Worm (Caenorhabditis elegans) whole organism, late embryonic: ENCODE data around the gene metl-5.

Source experiments
- K02D7.2 ChIP-seq: sonication (generic microtip); optimal IDR thresholded peaks from 2 replicates; lab custom pipeline; 2017; ENCODE audit warnings: mild to moderate bottlenecking, missing genetic modification characterization, missing compliant biosample characterization
- ceh-14 ChIP-seq: sonication (generic microtip); optimal IDR thresholded peaks from 2 replicates; lab custom pipeline; 2016; ENCODE audit warnings: missing genotype, missing genetic modification characterization, missing compliant biosample characterization
- ceh-19 ChIP-seq: fragments of 200-800 bp; sonication (Bioruptor generic); optimal IDR thresholded peaks from 2 replicates; lab custom pipeline; 2018; ENCODE audit warnings: mild to moderate bottlenecking, missing genetic modification characterization, missing compliant biosample characterization
- ceh-9 ChIP-seq: sonication (generic microtip); optimal IDR thresholded peaks from 2 replicates; lab custom pipeline; 2016; ENCODE audit warnings: mild to moderate bottlenecking, missing genetic modification characterization, inconsistent platforms, missing compliant biosample characterization
- dmd-4 ChIP-seq: sonication (generic microtip); optimal IDR thresholded peaks from 2 replicates; lab custom pipeline; 2016; ENCODE audit warnings: borderline replicate concordance, missing genetic modification characterization, missing compliant biosample characterization
- elt-2 ChIP-seq: sonication (generic microtip); optimal IDR thresholded peaks from 2 replicates; lab custom pipeline; 2016; ENCODE audit warnings: missing genetic modification reagents, missing genetic modification characterization, missing compliant biosample characterization
- fkh-6 ChIP-seq: sonication (generic microtip); optimal IDR thresholded peaks from 2 replicates; lab custom pipeline; 2016; ENCODE audit warnings: missing genetic modification characterization, missing compliant biosample characterization
- nfya-1 ChIP-seq: sonication (generic microtip); optimal IDR thresholded peaks from 2 replicates; lab custom pipeline; 2017; ENCODE audit warnings: missing genetic modification characterization, mild to moderate bottlenecking, missing compliant biosample characterization, antibody characterized with exemption, moderate library complexity
- nhr-11 ChIP-seq: fragments of 150-350 bp; optimal IDR thresholded peaks from 2 replicates; lab custom pipeline; 2014; ENCODE audit warnings: missing biosample characterization, missing genetic modification characterization
- odd-2 ChIP-seq: sonication (generic microtip); optimal IDR thresholded peaks from 2 replicates; lab custom pipeline; 2017; ENCODE audit warnings: antibody characterized with exemption, mild to moderate bottlenecking, missing genetic modification characterization, missing compliant biosample characterization
- syd-9 ChIP-seq: sonication (generic microtip); optimal IDR thresholded peaks from 2 replicates; lab custom pipeline; 2016; ENCODE audit warnings: mild to moderate bottlenecking, missing genetic modification characterization, moderate library complexity, missing compliant biosample characterization
- tbx-2 ChIP-seq: sonication (generic microtip); optimal IDR thresholded peaks from 2 replicates; lab custom pipeline; 2016; ENCODE audit warnings: missing genetic modification characterization, missing compliant biosample characterization
- unc-3 ChIP-seq, 2 experiments: fragments of 200-800 bp in 1 of 2; sonication (Bioruptor generic) in 1 of 2; sonication (generic microtip) in 1 of 2; conservative IDR thresholded peaks in 1 of 2; optimal IDR thresholded peaks in 1 of 2; 2 replicates each; pipeline versions ENCODE4 v1.3.6 to Lab custom; 2016 to 2022; ENCODE audit warnings: missing compliant biosample characterization in 2 of 2, missing genetic modification characterization in 2 of 2, missing genetic modification reagents in 1 of 2

DNA sequence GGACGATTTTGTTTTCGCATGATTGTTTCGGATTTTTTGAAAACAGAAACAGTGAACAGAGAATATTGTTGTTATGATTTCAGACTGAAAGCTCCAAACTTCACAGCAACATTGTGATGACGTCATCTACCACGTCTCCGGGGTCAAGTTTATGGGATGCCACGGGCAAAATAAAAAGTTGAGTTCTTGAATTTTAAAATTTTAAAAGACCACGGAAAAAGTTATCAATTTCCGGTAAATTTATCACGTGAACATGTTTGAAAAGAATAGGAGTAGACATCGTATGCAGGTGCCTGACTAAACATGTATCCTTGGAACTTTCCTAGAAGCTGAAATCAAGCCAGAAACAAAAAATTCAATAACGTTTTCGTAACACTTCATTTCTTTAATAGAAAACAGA lies 39.3 kb upstream of the metl-5 start, which contains the start of gene B0393.4:
- TF ChIP-seq ceh-9 (tag; lab: Kevin White, UChicago) (no peak), dmd-4 (tag; lab: Kevin White, UChicago) (no peak), fkh-6 (tag; lab: Kevin White, UChicago) (no peak), ceh-19 (GFP tag; lab: Kevin White, UChicago) (no peak), syd-9 (no peak), tbx-2 (tag; lab: Kevin White, UChicago) (no peak), ceh-14 (no peak), elt-2 (tag; lab: Kevin White, UChicago) (no peak), odd-2 (tag; lab: Kevin White, UChicago) (no peak), unc-3 (GFP tag; conservative IDR thresholded peaks at IDR 0.05; lab: Robert Waterston, UW) (no peak), unc-3 (tag; optimal IDR thresholded peaks at IDR 0.05; lab: Kevin White, UChicago) (no peak), nfya-1 (no peak), K02D7.2 (tag; lab: Kevin White, UChicago) (no peak), nhr-11 (tag; lab: Kevin White, UChicago) (no peak)
